Fruit fly (Drosophila melanogaster) whole organism, wandering third instar larva: ENCODE results near the gene Sfp33A3.

Experiments used
- GATAd ChIP-seq: sonication (Bioruptor generic); optimal IDR thresholded peaks from 2 replicates; lab custom pipeline; 2016; ENCODE audit warnings: missing biosample characterization, missing genetic modification characterization
- HLH106 ChIP-seq: fragments of 200-800 bp; optimal IDR thresholded peaks from 3 replicates; lab custom pipeline; 2019; ENCODE audit warnings: missing biosample characterization, mild to moderate bottlenecking, missing genetic modification characterization, moderate library complexity
- Hr78 ChIP-seq: fragments of >200 bp; optimal IDR thresholded peaks from 2 replicates; lab custom pipeline; 2017; ENCODE audit warnings: missing biosample characterization, missing genetic modification characterization
- Hr83 ChIP-seq: fragments of 200-300 bp; sonication (Bioruptor generic); optimal IDR thresholded peaks from 2 replicates; lab custom pipeline; 2016; ENCODE audit warnings: missing biosample characterization, mild to moderate bottlenecking, missing genetic modification characterization, moderate library complexity; ENCODE audit not compliant: poor library complexity, severe bottlenecking
- Rel ChIP-seq, 2 experiments: fragments of 200-800 bp; sonication (Bioruptor generic) in 1 of 2; optimal IDR thresholded peaks; 2 replicates in 1 of 2; 3 replicates in 1 of 2; lab custom pipeline; 2016 to 2019; ENCODE audit warnings: mild to moderate bottlenecking in 2 of 2, missing biosample characterization in 2 of 2, missing genetic modification characterization in 2 of 2, moderate library complexity in 1 of 2
- brk ChIP-seq: fragments of 200-800 bp; sonication (Bioruptor generic); optimal IDR thresholded peaks from 2 replicates; lab custom pipeline; 2016; ENCODE audit warnings: missing biosample characterization, mild to moderate bottlenecking, missing genetic modification characterization
- lola ChIP-seq: fragments of >200 bp; optimal IDR thresholded peaks from 2 replicates; lab custom pipeline; 2017; ENCODE audit warnings: missing biosample characterization, missing genetic modification characterization
- pan ChIP-seq: fragments of >200 bp; optimal IDR thresholded peaks from 2 replicates; lab custom pipeline; 2017
- sv ChIP-seq: fragments of 200-800 bp; sonication (Bioruptor generic); optimal IDR thresholded peaks from 3 replicates; lab custom pipeline; 2016; ENCODE audit warnings: missing biosample characterization, missing genetic modification characterization
- tai ChIP-seq: sonication (Bioruptor generic); optimal IDR thresholded peaks from 2 replicates; lab custom pipeline; 2016; ENCODE audit warnings: missing biosample characterization, missing genetic modification characterization
- usp ChIP-seq: fragments of >200 bp; optimal IDR thresholded peaks from 2 replicates; lab custom pipeline; 2017; ENCODE audit warnings: missing biosample characterization, missing genetic modification characterization

- TF ChIP-seq GATAd (GFP tag; lab: Kevin White, UChicago) (no peak), sv (GFP tag; lab: Kevin White, UChicago) (no peak), usp (no peak), pan (lab: Kevin White, UChicago) (no peak), Hr83 (GFP tag; lab: Kevin White, UChicago) (no peak), lola (GFP tag; lab: Kevin White, UChicago) (no peak), HLH106 (no peak), brk (GFP tag; lab: Kevin White, UChicago) (no peak), Hr78 (GFP tag; lab: Kevin White, UChicago) (no peak), Rel (GFP tag; optimal IDR thresholded peaks at IDR 0.05; lab: Kevin White, UChicago) (no peak), Rel (tag; optimal IDR thresholded peaks at IDR 0.05; lab: Kevin White, UChicago) (no peak), tai (GFP tag; lab: Kevin White, UChicago) (no peak)
Measured at dm6 chr2L:11844278-11844677, 4.6 kb downstream of the Sfp33A3 start.
